Fruit fly (Drosophila melanogaster) whole organism, embryonic: Measurements from ENCODE around the gene Usp10.
A peak's percentile ranks its signal among the peaks of the same experiment; 100 is the strongest.

Source experiments
- Bgb ChIP-seq: fragments of 200-800 bp; sonication (Bioruptor generic); IDR thresholded peaks from 2 replicates; pipeline ENCODE4 v1.3.6; 2022; ENCODE audit warnings: missing biosample characterization, missing genetic modification characterization; ENCODE audit not compliant: partially characterized antibody
- CG10462 ChIP-seq: fragments of 200-800 bp; sonication (Bioruptor generic); optimal IDR thresholded peaks from 2 replicates; lab custom pipeline; 2016; ENCODE audit warnings: missing biosample characterization, missing genetic modification characterization
- CG10979 ChIP-seq: fragments of 200-800 bp; sonication (Bioruptor generic); optimal IDR thresholded peaks from 2 replicates; lab custom pipeline; 2018; ENCODE audit warnings: missing biosample characterization, mild to moderate bottlenecking, missing genetic modification characterization, moderate library complexity
- CG14667 ChIP-seq: fragments of 200-800 bp; sonication (Bioruptor generic); IDR thresholded peaks from 2 replicates; pipeline ENCODE4 v1.3.6; 2022; ENCODE audit warnings: missing biosample characterization, missing genetic modification characterization
- CG1647 ChIP-seq: fragments of 200-800 bp; sonication (Bioruptor generic); optimal IDR thresholded peaks from 3 replicates; lab custom pipeline; 2016; ENCODE audit warnings: missing biosample characterization, missing genetic modification characterization
- CG17186 ChIP-seq: fragments of 200-800 bp; sonication (Bioruptor generic); optimal IDR thresholded peaks from 3 replicates; lab custom pipeline; 2017; ENCODE audit warnings: missing biosample characterization, missing genetic modification reagents, missing genetic modification characterization
- CG31365 ChIP-seq: fragments of 200-800 bp; sonication (Bioruptor generic); optimal IDR thresholded peaks from 2 replicates; lab custom pipeline; 2018; ENCODE audit warnings: missing biosample characterization, mild to moderate bottlenecking, missing genetic modification characterization
- CG5180 ChIP-seq: fragments of 200-800 bp; sonication (Bioruptor generic); optimal IDR thresholded peaks from 3 replicates; lab custom pipeline; 2017; ENCODE audit warnings: missing biosample characterization, missing genetic modification characterization, mild to moderate bottlenecking, moderate library complexity, missing genetic modification reagents
- CG5953 ChIP-seq: fragments of 200-800 bp; sonication (Bioruptor generic); IDR thresholded peaks from 2 replicates; pipeline ENCODE4 v1.3.6; 2022; ENCODE audit warnings: missing biosample characterization, missing genetic modification characterization
- CG6791 ChIP-seq: fragments of 200-800 bp; sonication (Bioruptor generic); IDR thresholded peaks from 3 replicates; pipeline ENCODE4 v1.3.6; 2022; ENCODE audit warnings: missing biosample characterization, missing genetic modification characterization; ENCODE audit not compliant: partially characterized antibody
- CG6854 ChIP-seq: fragments of 200-800 bp; sonication (Bioruptor generic); optimal IDR thresholded peaks from 3 replicates; lab custom pipeline; 2017; ENCODE audit warnings: missing biosample characterization, mild to moderate bottlenecking, missing genetic modification characterization
- CG7372 ChIP-seq: fragments of 200-800 bp; sonication (Bioruptor generic); IDR thresholded peaks from 2 replicates; pipeline ENCODE4 v1.3.6; 2022; ENCODE audit warnings: missing biosample characterization, missing genetic modification characterization
- CG8290 ChIP-seq, 3 experiments: fragments of 200-800 bp; sonication (Bioruptor generic); optimal IDR thresholded peaks; 2 replicates each; lab custom pipeline; 2016 to 2019; ENCODE audit warnings: missing biosample characterization in 3 of 3, missing genetic modification characterization in 3 of 3, mild to moderate bottlenecking in 2 of 3, moderate library complexity in 1 of 3
- CG8478 ChIP-seq: fragments of >200 bp; optimal IDR thresholded peaks from 2 replicates; lab custom pipeline; 2018
- CG9876 ChIP-seq: fragments of 200-800 bp; sonication (Bioruptor generic); optimal IDR thresholded peaks from 2 replicates; lab custom pipeline; 2016; ENCODE audit warnings: missing biosample characterization, missing genetic modification characterization
- D19A ChIP-seq: fragments of 200-800 bp; optimal IDR thresholded peaks from 3 replicates; lab custom pipeline; 2019; ENCODE audit warnings: missing biosample characterization, mild to moderate bottlenecking, missing genetic modification characterization, moderate library complexity
- D19B ChIP-seq: fragments of 200-800 bp; sonication (Bioruptor generic); optimal IDR thresholded peaks from 2 replicates; lab custom pipeline; 2017; ENCODE audit warnings: missing biosample characterization, mild to moderate bottlenecking, missing genetic modification characterization
- E2f2 ChIP-seq: fragments of 200-800 bp; sonication (Bioruptor generic); IDR thresholded peaks from 2 replicates; pipeline ENCODE4 v1.3.6; 2022; ENCODE audit warnings: missing biosample characterization, missing genetic modification characterization
- H2.0 ChIP-seq: fragments of 200-800 bp; sonication (Bioruptor generic); IDR thresholded peaks from 2 replicates; pipeline ENCODE4 v1.3.6; 2022; ENCODE audit warnings: missing biosample characterization, missing genetic modification characterization
- Hr3 ChIP-seq: fragments of 200-800 bp; sonication (Bioruptor generic); optimal IDR thresholded peaks from 3 replicates; lab custom pipeline; 2016; ENCODE audit warnings: missing biosample characterization, missing genetic modification characterization
- MBD-R2 ChIP-seq: fragments of 200-800 bp; sonication (Bioruptor generic); IDR thresholded peaks from 2 replicates; pipeline ENCODE4 v1.3.6; 2022; ENCODE audit warnings: missing biosample characterization, missing genetic modification characterization
- Max ChIP-seq: fragments of 200-800 bp; sonication (Bioruptor generic); optimal IDR thresholded peaks from 2 replicates; lab custom pipeline; 2016; ENCODE audit warnings: missing biosample characterization, mild to moderate bottlenecking, missing genetic modification characterization
- Med ChIP-seq: fragments of 200-800 bp; sonication (Bioruptor generic); peaks from one replicate; lab custom pipeline; 2016; ENCODE audit warnings: missing biosample characterization, missing genetic modification characterization, mild to moderate bottlenecking, inconsistent platforms, moderate library complexity
- PHDP ChIP-seq: fragments of 200-800 bp; sonication (Bioruptor generic); optimal IDR thresholded peaks from 3 replicates; lab custom pipeline; 2018; ENCODE audit warnings: missing biosample characterization, mild to moderate bottlenecking, missing genetic modification characterization, moderate library complexity
- Sry-β ChIP-seq: fragments of 200-800 bp; sonication (Bioruptor generic); optimal IDR thresholded peaks from 2 replicates; lab custom pipeline; 2018; ENCODE audit warnings: missing biosample characterization, mild to moderate bottlenecking, missing genetic modification characterization, moderate library complexity
- crol ChIP-seq: fragments of 200-800 bp; sonication (Bioruptor generic); IDR thresholded peaks from 2 replicates; pipeline ENCODE4 v1.3.6; 2022; ENCODE audit warnings: missing biosample characterization, missing genetic modification characterization
- dmrt11E ChIP-seq: fragments of 200-800 bp; sonication (Bioruptor generic); optimal IDR thresholded peaks from 3 replicates; lab custom pipeline; 2018; ENCODE audit warnings: missing biosample characterization, mild to moderate bottlenecking, missing genetic modification characterization, moderate library complexity
- exex ChIP-seq: fragments of 200-800 bp; sonication (Bioruptor generic); optimal IDR thresholded peaks from 4 replicates; lab custom pipeline; 2018; ENCODE audit warnings: missing biosample characterization, mild to moderate bottlenecking, missing genetic modification characterization, moderate library complexity
- eyg ChIP-seq: fragments of 200-800 bp; sonication (Bioruptor generic); optimal IDR thresholded peaks from 3 replicates; lab custom pipeline; 2016; ENCODE audit warnings: missing biosample characterization, missing genetic modification characterization
- fd102C ChIP-seq: fragments of 200-800 bp; sonication (Bioruptor generic); optimal IDR thresholded peaks from 2 replicates; lab custom pipeline; 2018; ENCODE audit warnings: missing biosample characterization, mild to moderate bottlenecking, missing genetic modification characterization, moderate library complexity
- gem ChIP-seq: fragments of 200-800 bp; sonication (Bioruptor generic); optimal IDR thresholded peaks from 2 replicates; lab custom pipeline; 2019; ENCODE audit warnings: missing biosample characterization, mild to moderate bottlenecking, missing genetic modification characterization, moderate library complexity
- grau ChIP-seq: fragments of 200-800 bp; optimal IDR thresholded peaks from 3 replicates; lab custom pipeline; 2019; ENCODE audit warnings: missing biosample characterization, mild to moderate bottlenecking, missing genetic modification characterization, moderate library complexity
- h ChIP-seq: fragments of >200 bp; optimal IDR thresholded peaks from 2 replicates; lab custom pipeline; 2017
- her ChIP-seq: fragments of 200-800 bp; sonication (Bioruptor generic); optimal IDR thresholded peaks from 2 replicates; lab custom pipeline; 2016; ENCODE audit warnings: missing biosample characterization, missing genetic modification characterization
- kay ChIP-seq: fragments of 200-800 bp; sonication (Bioruptor generic); optimal IDR thresholded peaks from 2 replicates; lab custom pipeline; 2016; ENCODE audit warnings: missing biosample characterization, missing genetic modification characterization
- lbe ChIP-seq: fragments of 200-800 bp; sonication (Bioruptor generic); optimal IDR thresholded peaks from 2 replicates; lab custom pipeline; 2016; ENCODE audit warnings: missing biosample characterization, mild to moderate bottlenecking, missing genetic modification characterization
- mirr ChIP-seq: fragments of 200-800 bp; sonication (Bioruptor generic); optimal IDR thresholded peaks from 3 replicates; lab custom pipeline; 2018; ENCODE audit warnings: missing biosample characterization, mild to moderate bottlenecking, missing genetic modification characterization
- pnt ChIP-seq: fragments of 200-800 bp; sonication (Bioruptor generic); optimal IDR thresholded peaks from 3 replicates; lab custom pipeline; 2016; ENCODE audit warnings: missing biosample characterization, missing genetic modification characterization
- prd ChIP-seq, 3 experiments: fragments of >200 bp in 2 of 3; fragments of 200-800 bp in 1 of 3; sonication (Bioruptor generic) in 1 of 3; optimal IDR thresholded peaks in 2 of 3; IDR thresholded peaks in 1 of 3; 2 replicates in 2 of 3; 3 replicates in 1 of 3; pipeline versions ENCODE4 v1.3.6 to Lab custom; 2017 to 2022; ENCODE audit warnings: missing biosample characterization in 1 of 3, missing genetic modification characterization in 1 of 3
- ranshi ChIP-seq: fragments of 200-800 bp; sonication (Bioruptor generic); IDR thresholded peaks from 2 replicates; pipeline ENCODE4 v1.3.6; 2022; ENCODE audit warnings: missing biosample characterization, missing genetic modification characterization
- repo ChIP-seq: fragments of 200-800 bp; sonication (Bioruptor generic); optimal IDR thresholded peaks from 2 replicates; lab custom pipeline; 2016; ENCODE audit warnings: missing biosample characterization, missing genetic modification characterization
- rib ChIP-seq: fragments of 200-800 bp; sonication (Bioruptor generic); IDR thresholded peaks from 2 replicates; pipeline ENCODE4 v1.3.6; 2022; ENCODE audit warnings: missing biosample characterization, missing genetic modification characterization
- sc ChIP-seq, 3 experiments: fragments of >200 bp in 2 of 3; fragments of 200-800 bp in 1 of 3; sonication (Bioruptor generic) in 1 of 3; optimal IDR thresholded peaks; 2 replicates in 2 of 3; 3 replicates in 1 of 3; lab custom pipeline; 2017; ENCODE audit warnings: mild to moderate bottlenecking in 1 of 3, missing biosample characterization in 1 of 3, missing genetic modification characterization in 1 of 3, missing genetic modification reagents in 1 of 3
- schlank ChIP-seq: fragments of 200-800 bp; sonication (Bioruptor generic); optimal IDR thresholded peaks from 2 replicates; lab custom pipeline; 2018; ENCODE audit warnings: missing biosample characterization, mild to moderate bottlenecking, missing genetic modification characterization
- tgo ChIP-seq: fragments of 200-800 bp; sonication (Bioruptor generic); IDR thresholded peaks from 3 replicates; pipeline ENCODE4 v1.3.6; 2022; ENCODE audit warnings: missing biosample characterization, missing genetic modification characterization
- tio ChIP-seq: fragments of 200-800 bp; sonication (Bioruptor generic); optimal IDR thresholded peaks from 2 replicates; lab custom pipeline; 2017; ENCODE audit warnings: missing biosample characterization, missing genetic modification characterization, inconsistent platforms
- ttk ChIP-seq: fragments of 200-800 bp; sonication (Bioruptor generic); IDR thresholded peaks from 2 replicates; pipeline ENCODE4 v2.1.2; 2022; ENCODE audit warnings: missing biosample characterization, missing genetic modification characterization
- wdn ChIP-seq: fragments of 200-800 bp; sonication (Bioruptor generic); IDR thresholded peaks from 2 replicates; pipeline ENCODE4 v1.3.6; 2022; ENCODE audit warnings: missing biosample characterization, missing genetic modification characterization

Usp10 gene

dm6 chr3L:832897-833857, 38.5 kb upstream of the Usp10 start, which contains the start of gene Sf3b3 (continued):
- TF ChIP-seq Med: peak; percentile 79
- TF ChIP-seq gem (tag; lab: Kevin White, UChicago): no peak
- TF ChIP-seq repo (GFP tag; lab: Kevin White, UChicago): no peak
- no peak for TF ChIP-seq CG5953
- TF ChIP-seq fd102C (GFP tag; lab: Kevin White, UChicago): no peak
- no peak for TF ChIP-seq lbe
- TF ChIP-seq Hr3 (GFP tag; lab: Kevin White, UChicago): no peak
- TF ChIP-seq tgo: no peak
- TF ChIP-seq grau: no peak
- no peak for TF ChIP-seq crol (GFP tag; lab: Robert Waterston, UW)
- TF ChIP-seq CG14667: peak; percentile 19; the same call in 1 of the 2 replicates
- TF ChIP-seq h (lab: Kevin White, UChicago): no peak
- TF ChIP-seq ranshi (GFP tag; lab: Robert Waterston, UW): 0 out of 2 replicates have a peak, but pooled peaks have one; percentile 21
- no peak for TF ChIP-seq CG6854 (GFP tag; lab: Kevin White, UChicago)
- TF ChIP-seq H2.0 (GFP tag; lab: Robert Waterston, UW): no peak
- TF ChIP-seq rib (GFP tag; lab: Robert Waterston, UW): no peak; the same call in 1 of the 2 replicates
- no peak for TF ChIP-seq dmrt11E
- TF ChIP-seq PHDP: no peak
- no peak for TF ChIP-seq schlank
- no peak for TF ChIP-seq her (GFP tag; lab: Kevin White, UChicago)
- TF ChIP-seq CG8478 (lab: Kevin White, UChicago): no peak
- 0 out of 2 replicates have a peak, but pooled peaks have one; percentile 27 for TF ChIP-seq MBD-R2 (GFP tag; lab: Robert Waterston, UW)
- TF ChIP-seq exex (tag; lab: Kevin White, UChicago): no peak
- TF ChIP-seq Max (GFP tag; lab: Kevin White, UChicago): no peak
- TF ChIP-seq Bgb (GFP tag; lab: Robert Waterston, UW): peak; percentile 73
- TF ChIP-seq ttk: no peak
- TF ChIP-seq sc (optimal IDR thresholded peaks at IDR 0.05; lab: Kevin White, UChicago): no peak
- TF ChIP-seq sc (GFP tag; optimal IDR thresholded peaks at IDR 0.05; lab: Kevin White, UChicago): no peak
- peak; percentile 27 for TF ChIP-seq CG17186
- TF ChIP-seq eyg: no peak
- TF ChIP-seq CG8290 (GFP tag; optimal IDR thresholded peaks at IDR 0.05; lab: Kevin White, UChicago): no peak
- no peak for TF ChIP-seq CG8290 (tag; optimal IDR thresholded peaks at IDR 0.05; lab: Kevin White, UChicago)
- TF ChIP-seq CG1647: no peak
- no peak for TF ChIP-seq tio (GFP tag; lab: Kevin White, UChicago)
- peak; percentile 81 for TF ChIP-seq Sry-β
- TF ChIP-seq kay (GFP tag; lab: Kevin White, UChicago): no peak
- TF ChIP-seq E2f2: no peak; the same call in 1 of the 2 replicates
- TF ChIP-seq CG10462: no peak
- no peak for TF ChIP-seq CG7372
- TF ChIP-seq wdn (GFP tag; lab: Robert Waterston, UW): no peak
- peak; percentile 80 for TF ChIP-seq CG6791 (GFP tag; lab: Robert Waterston, UW)
- TF ChIP-seq D19A (tag; lab: Kevin White, UChicago): peak; percentile 2
- no peak for TF ChIP-seq pnt (GFP tag; lab: Kevin White, UChicago)
- peak; percentile 6 for TF ChIP-seq CG10979 (tag; lab: Kevin White, UChicago)
- TF ChIP-seq CG31365 (tag; lab: Kevin White, UChicago): no peak
- no peak for TF ChIP-seq prd (optimal IDR thresholded peaks at IDR 0.05; lab: Kevin White, UChicago)
- peak; percentile 55 for TF ChIP-seq prd (GFP tag; IDR thresholded peaks at IDR 0.05; lab: Robert Waterston, UW)
- TF ChIP-seq D19B (GFP tag; lab: Kevin White, UChicago): no peak
- no peak for TF ChIP-seq CG9876 (GFP tag; lab: Kevin White, UChicago)
- no peak for TF ChIP-seq mirr (GFP tag; lab: Kevin White, UChicago)
- no peak for TF ChIP-seq CG5180 (GFP tag; lab: Kevin White, UChicago)
